Worm (Caenorhabditis elegans) whole organism, young adult: ENCODE data around the gene fbxa-206.

ENCODE experiments used
- B0261.1 ChIP-seq: sonication (generic microtip); optimal IDR thresholded peaks from 2 replicates; lab custom pipeline; 2016; ENCODE audit warnings: mild to moderate bottlenecking, missing genetic modification characterization, moderate library complexity, missing compliant biosample characterization
- B0336.3 ChIP-seq: fragments of 200-800 bp; sonication (Bioruptor generic); IDR thresholded peaks from 2 replicates; pipeline ENCODE4 v1.3.6; 2022; ENCODE audit warnings: missing genetic modification characterization, missing compliant biosample characterization
- F22D6.2 ChIP-seq: sonication (generic microtip); optimal IDR thresholded peaks from 2 replicates; lab custom pipeline; 2016; ENCODE audit warnings: mild to moderate bottlenecking, missing genetic modification characterization, missing compliant biosample characterization
- F33H1.4 ChIP-seq: fragments of 200-800 bp; sonication (Bioruptor generic); IDR thresholded peaks from 2 replicates; pipeline ENCODE4 v1.3.6; 2022; ENCODE audit warnings: missing genetic modification reagents, missing genetic modification characterization, missing compliant biosample characterization
- F55B11.4 ChIP-seq: sonication (generic microtip); optimal IDR thresholded peaks from 2 replicates; lab custom pipeline; 2016; ENCODE audit warnings: missing compliant biosample characterization, missing genetic modification characterization, borderline replicate concordance; ENCODE audit not compliant: insufficient read depth
- F57A8.1 ChIP-seq: fragments of 200-800 bp; sonication (Bioruptor generic); optimal IDR thresholded peaks from 2 replicates; lab custom pipeline; 2018; ENCODE audit warnings: mild to moderate bottlenecking, missing genetic modification characterization, moderate library complexity, missing compliant biosample characterization
- F57C9.4 ChIP-seq: sonication (generic microtip); optimal IDR thresholded peaks from 2 replicates; lab custom pipeline; 2017; ENCODE audit warnings: mild to moderate bottlenecking, missing genetic modification characterization, missing compliant biosample characterization
- K11D2.4 ChIP-seq: fragments of 200-800 bp; sonication (Bioruptor generic); IDR thresholded peaks from 2 replicates; pipeline ENCODE4 v1.3.6; 2022; ENCODE audit warnings: missing genetic modification reagents, missing genetic modification characterization, missing compliant biosample characterization
- K12H6.12 ChIP-seq: fragments of 200-800 bp; sonication (Bioruptor generic); optimal IDR thresholded peaks from 2 replicates; lab custom pipeline; 2018; ENCODE audit warnings: mild to moderate bottlenecking, missing genetic modification characterization, missing compliant biosample characterization
- Y56A3A.18 ChIP-seq: fragments of 200-800 bp; sonication (Bioruptor generic); IDR thresholded peaks from 2 replicates; pipeline ENCODE4 v1.3.6; 2022; ENCODE audit warnings: missing genetic modification reagents, missing genetic modification characterization, missing compliant biosample characterization
- aptf-3 ChIP-seq: fragments of 200-800 bp; sonication (Bioruptor generic); IDR thresholded peaks from 2 replicates; pipeline ENCODE4 v1.3.6; 2022; ENCODE audit warnings: missing genetic modification characterization, missing compliant biosample characterization
- attf-6 ChIP-seq: fragments of 200-800 bp; sonication (Bioruptor generic); IDR thresholded peaks from 2 replicates; pipeline ENCODE4 v1.3.6; 2022; ENCODE audit warnings: missing genetic modification reagents, missing genetic modification characterization, missing compliant biosample characterization
- bed-2 ChIP-seq: fragments of 200-800 bp; sonication (Bioruptor generic); IDR thresholded peaks from 2 replicates; pipeline ENCODE4 v1.3.6; 2022; ENCODE audit warnings: missing genetic modification reagents, missing genetic modification characterization, missing compliant biosample characterization
- ccch-3 ChIP-seq: fragments of 200-800 bp; sonication (Bioruptor generic); optimal IDR thresholded peaks from 2 replicates; lab custom pipeline; 2018; ENCODE audit warnings: mild to moderate bottlenecking, missing genetic modification characterization, missing compliant biosample characterization
- cebp-1 ChIP-seq, 2 experiments: fragments of 200-800 bp in 1 of 2; sonication (Bioruptor generic) in 1 of 2; sonication (generic microtip) in 1 of 2; IDR thresholded peaks in 1 of 2; optimal IDR thresholded peaks in 1 of 2; 2 replicates each; pipeline versions ENCODE4 v1.3.6 to Lab custom; 2017 to 2022; ENCODE audit warnings: missing compliant biosample characterization in 2 of 2, missing genetic modification characterization in 2 of 2, mild to moderate bottlenecking in 1 of 2, missing genetic modification reagents in 1 of 2, moderate library complexity in 1 of 2
- egl-44 ChIP-seq: fragments of 200-800 bp; sonication (Bioruptor generic); IDR thresholded peaks from 2 replicates; pipeline ENCODE4 v1.3.6; 2022; ENCODE audit warnings: missing genetic modification reagents, missing genetic modification characterization, missing compliant biosample characterization
- egrh-3 ChIP-seq: fragments of 200-800 bp; sonication (Bioruptor generic); IDR thresholded peaks from 2 replicates; pipeline ENCODE4 v1.3.6; 2022; ENCODE audit warnings: missing genetic modification reagents, missing genetic modification characterization, missing compliant biosample characterization
- fkh-3 ChIP-seq: sonication (generic microtip); optimal IDR thresholded peaks from 2 replicates; lab custom pipeline; 2016; ENCODE audit warnings: mild to moderate bottlenecking, missing genetic modification characterization, missing compliant biosample characterization
- hrde-1 ChIP-seq: sonication (generic microtip); optimal IDR thresholded peaks from 2 replicates; lab custom pipeline; 2016; ENCODE audit warnings: missing genetic modification characterization, mild to moderate bottlenecking, missing compliant biosample characterization, moderate library complexity, missing genotype, missing genetic modification reagents, borderline replicate concordance
- lag-1 ChIP-seq: fragments of 200-800 bp; sonication (Bioruptor generic); IDR thresholded peaks from 2 replicates; pipeline ENCODE4 v1.3.6; 2022; ENCODE audit warnings: missing genetic modification reagents, missing genetic modification characterization, missing compliant biosample characterization
- let-526 ChIP-seq: fragments of 200-800 bp; sonication (Bioruptor generic); IDR thresholded peaks from 2 replicates; pipeline ENCODE4 v1.3.6; 2022; ENCODE audit warnings: missing genetic modification reagents, missing genetic modification characterization, missing compliant biosample characterization
- let-607 ChIP-seq, 2 experiments: fragments of 200-800 bp in 1 of 2; sonication (Bioruptor generic) in 1 of 2; sonication (generic microtip) in 1 of 2; optimal IDR thresholded peaks; 2 replicates each; lab custom pipeline; 2016 to 2018; ENCODE audit warnings: mild to moderate bottlenecking in 2 of 2, missing compliant biosample characterization in 2 of 2, missing genetic modification characterization in 2 of 2, moderate library complexity in 2 of 2, missing genotype in 1 of 2
- lin-40 ChIP-seq: sonication (generic microtip); optimal IDR thresholded peaks from 2 replicates; lab custom pipeline; 2016; ENCODE audit warnings: missing genetic modification characterization, mild to moderate bottlenecking, missing compliant biosample characterization, missing genotype, missing genetic modification reagents
- lin-54 ChIP-seq: fragments of 200-800 bp; sonication (Bioruptor generic); optimal IDR thresholded peaks from 2 replicates; lab custom pipeline; 2018; ENCODE audit warnings: mild to moderate bottlenecking, missing genetic modification characterization, missing compliant biosample characterization
- lir-1 ChIP-seq: fragments of 200-800 bp; sonication (Bioruptor generic); conservative IDR thresholded peaks from 2 replicates; pipeline ENCODE4 v1.3.6; 2022; ENCODE audit warnings: missing genetic modification reagents, missing genetic modification characterization, missing compliant biosample characterization
- madf-3 ChIP-seq: fragments of 200-800 bp; sonication (Bioruptor generic); IDR thresholded peaks from 2 replicates; pipeline ENCODE4 v1.3.6; 2022; ENCODE audit warnings: missing genetic modification reagents, missing genetic modification characterization, missing compliant biosample characterization
- madf-8 ChIP-seq: fragments of 200-800 bp; sonication (Bioruptor generic); conservative IDR thresholded peaks from 2 replicates; pipeline ENCODE4 v1.3.6; 2022; ENCODE audit warnings: missing genetic modification reagents, missing genetic modification characterization, missing compliant biosample characterization
- nfyb-1 ChIP-seq: fragments of 200-800 bp; sonication (Bioruptor generic); IDR thresholded peaks from 2 replicates; pipeline ENCODE4 v1.3.6; 2022; ENCODE audit warnings: missing genetic modification reagents, missing genetic modification characterization, missing compliant biosample characterization
- nhr-120 ChIP-seq: fragments of 200-800 bp; sonication (Bioruptor generic); IDR thresholded peaks from 2 replicates; pipeline ENCODE4 v1.3.6; 2022; ENCODE audit warnings: missing genetic modification characterization, missing compliant biosample characterization
- pha-4 ChIP-seq: fragments of 150-350 bp; sonication (generic microtip); optimal IDR thresholded peaks from 2 replicates; lab custom pipeline; 2014; ENCODE audit warnings: missing biosample characterization, missing genetic modification reagents, missing genetic modification characterization
- tlf-1 ChIP-seq: fragments of 200-800 bp; sonication (Bioruptor generic); optimal IDR thresholded peaks from 2 replicates; lab custom pipeline; 2018; ENCODE audit warnings: mild to moderate bottlenecking, missing genetic modification characterization, missing compliant biosample characterization
- xnd-1 ChIP-seq: sonication (generic microtip); optimal IDR thresholded peaks from 2 replicates; lab custom pipeline; 2016; ENCODE audit warnings: missing genotype, missing genetic modification reagents, missing genetic modification characterization, missing compliant biosample characterization
- zfh-2 ChIP-seq: fragments of 200-800 bp; sonication (Bioruptor generic); conservative IDR thresholded peaks from 2 replicates; pipeline ENCODE4 v1.3.6; 2022; ENCODE audit warnings: missing genetic modification reagents, missing genetic modification characterization, missing compliant biosample characterization
- ztf-28 ChIP-seq: fragments of 200-800 bp; sonication (Bioruptor generic); IDR thresholded peaks from 2 replicates; pipeline ENCODE4 v1.3.6; 2022; ENCODE audit warnings: missing genetic modification reagents, missing genetic modification characterization, missing compliant biosample characterization
- ztf-6 ChIP-seq: fragments of 200-800 bp; sonication (Bioruptor generic); IDR thresholded peaks from 2 replicates; pipeline ENCODE4 v1.3.6; 2022; ENCODE audit warnings: missing genetic modification reagents, missing genetic modification characterization, missing compliant biosample characterization

Gene fbxa-206

DNA sequence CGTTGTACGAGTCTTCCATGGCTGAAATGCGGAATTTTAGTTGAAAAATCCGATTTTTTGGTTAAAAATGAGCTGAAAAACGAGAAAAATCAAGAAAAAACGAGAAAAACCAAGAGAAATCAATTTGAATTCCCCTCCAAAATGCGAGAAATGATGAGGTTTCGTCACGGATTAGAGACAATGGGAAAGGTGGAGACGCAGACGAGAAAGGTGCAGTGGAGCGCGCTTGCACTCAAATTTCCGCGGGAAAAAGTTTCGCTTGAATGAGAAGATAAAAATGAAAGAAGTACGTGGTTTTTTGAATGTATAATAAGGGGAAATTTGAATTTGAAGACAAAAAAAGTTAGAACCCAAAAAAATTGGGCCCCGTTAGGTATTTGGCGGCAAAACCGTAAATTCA is 47.4 kb upstream of the fbxa-206 start, which contains the start of gene efl-1 (continued):
- TF ChIP-seq ccch-3 (GFP tag; lab: Kevin White, UChicago), result no peak
- TF ChIP-seq B0336.3 (GFP tag; lab: Robert Waterston, UW), result peak; percentile 67; the same call in 1 of the 2 replicates
- peak; percentile 43; the same call in 1 of the 2 replicates for TF ChIP-seq lir-1 (GFP tag; lab: Robert Waterston, UW)
- no peak for TF ChIP-seq egrh-3 (GFP tag; lab: Robert Waterston, UW)
- peak; percentile 87 for TF ChIP-seq lin-40
- TF ChIP-seq fkh-3, result no peak

- no peak for TF ChIP-seq F57A8.1 (GFP tag; lab: Kevin White, UChicago)
- TF ChIP-seq xnd-1 (tag; lab: Kevin White, UChicago), result no peak
- no peak for TF ChIP-seq lag-1 (GFP tag; lab: Robert Waterston, UW)
- TF ChIP-seq pha-4 (tag; lab: Kevin White, UChicago), result no peak
- no peak for TF ChIP-seq aptf-3
- TF ChIP-seq B0336.3 (GFP tag; lab: Robert Waterston, UW), result no peak
- peak; percentile 15; the same call in 1 of the 2 replicates for TF ChIP-seq nfyb-1
Measured at ce11 chrV:16958975-16959374, 40.7 kb upstream of the fbxa-206 start.

DNA sequence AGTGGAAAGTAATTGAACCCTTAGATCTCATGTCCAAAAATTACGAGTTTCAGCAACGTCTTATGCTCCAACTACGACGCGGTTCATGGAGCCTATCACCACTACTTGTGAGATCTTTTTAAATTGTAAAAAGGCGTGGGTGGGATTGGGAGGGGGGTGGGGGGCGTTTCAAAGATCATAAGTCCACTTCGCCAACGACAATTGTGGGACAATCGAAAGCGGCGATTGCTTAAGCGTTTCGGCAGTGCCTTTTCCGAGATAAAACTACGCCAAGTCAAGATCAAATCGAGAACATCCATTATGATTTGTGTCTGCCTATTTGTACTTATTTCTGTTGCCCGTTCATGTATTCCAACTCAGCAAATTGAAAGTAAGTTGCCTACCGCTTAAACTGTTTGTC is 38.0 kb upstream of the fbxa-206 start, which contains the start of gene clec-239:
Gene clec-239, plus strand, starts transcription at position 301 of the 400 bp plus-strand sequence.
- TF ChIP-seq madf-8, result no peak
- no peak for TF ChIP-seq hrde-1
- no peak for TF ChIP-seq cebp-1 (GFP tag; IDR thresholded peaks at IDR 0.05; lab: Robert Waterston, UW)
- no peak for TF ChIP-seq cebp-1 (tag; optimal IDR thresholded peaks at IDR 0.05; lab: Kevin White, UChicago)
- TF ChIP-seq B0261.1 (tag; lab: Kevin White, UChicago), result no peak
- TF ChIP-seq attf-6 (GFP tag; lab: Robert Waterston, UW), result no peak
- no peak for TF ChIP-seq tlf-1 (GFP tag; lab: Kevin White, UChicago)
- no peak for TF ChIP-seq F57C9.4 (tag; lab: Kevin White, UChicago)
- no peak for TF ChIP-seq madf-3 (GFP tag; lab: Robert Waterston, UW)
- no peak for TF ChIP-seq fkh-3
- TF ChIP-seq nhr-120 (GFP tag; lab: Robert Waterston, UW), result no peak
- no peak for TF ChIP-seq K11D2.4 (GFP tag; lab: Robert Waterston, UW)
- no peak for TF ChIP-seq F55B11.4
- TF ChIP-seq ztf-28 (GFP tag; lab: Robert Waterston, UW), result no peak
- no peak for TF ChIP-seq zfh-2
- TF ChIP-seq, all 124 proteins: peak for 0

- TF ChIP-seq ztf-6 (GFP tag; lab: Robert Waterston, UW), result no peak
- no peak for TF ChIP-seq hrde-1
- no peak for TF ChIP-seq ztf-28 (GFP tag; lab: Robert Waterston, UW)
- TF ChIP-seq cebp-1 (GFP tag; IDR thresholded peaks at IDR 0.05; lab: Robert Waterston, UW), result no peak
- no peak for TF ChIP-seq cebp-1 (tag; optimal IDR thresholded peaks at IDR 0.05; lab: Kevin White, UChicago)
- TF ChIP-seq Y56A3A.18, result no peak
- TF ChIP-seq egl-44 (GFP tag; lab: Robert Waterston, UW), result no peak
- no peak for TF ChIP-seq xnd-1 (tag; lab: Kevin White, UChicago)
- no peak for TF ChIP-seq let-607 (tag; optimal IDR thresholded peaks at IDR 0.05; lab: Kevin White, UChicago)
- TF ChIP-seq fkh-3, result no peak
- TF ChIP-seq F33H1.4 (GFP tag; lab: Robert Waterston, UW), result no peak
- no peak for TF ChIP-seq pha-4 (tag; lab: Kevin White, UChicago)
- TF ChIP-seq K12H6.12 (tag; lab: Kevin White, UChicago), result no peak
- no peak for TF ChIP-seq let-526 (GFP tag; lab: Robert Waterston, UW)
- TF ChIP-seq lin-54 (GFP tag; lab: Kevin White, UChicago), result no peak
- no peak for TF ChIP-seq F22D6.2 (tag; lab: Kevin White, UChicago)
- no peak for TF ChIP-seq bed-2 (GFP tag; lab: Robert Waterston, UW)
- TF ChIP-seq F57C9.4 (tag; lab: Kevin White, UChicago), result no peak
Measured at ce11 chrV:16954766-16955165, 36.5 kb upstream of the fbxa-206 start, which contains the start of gene srh-206. TSS of gene srh-206 (minus strand) at chrV:16954866.
